Fruit fly (Drosophila melanogaster) whole organism, prepupa: ENCODE results near the gene Sec22.

Source experiments
- Blimp-1 ChIP-seq: fragments of 200-800 bp; sonication (Bioruptor generic); optimal IDR thresholded peaks from 3 replicates; lab custom pipeline; 2017; ENCODE audit warnings: missing biosample characterization, missing genetic modification characterization, mild to moderate bottlenecking, moderate library complexity, missing genetic modification reagents
- CG10631 ChIP-seq: fragments of 200-800 bp; sonication (Bioruptor generic); optimal IDR thresholded peaks from 2 replicates; lab custom pipeline; 2016; ENCODE audit warnings: missing biosample characterization, missing genetic modification characterization
- CG10669 ChIP-seq: fragments of 200-800 bp; sonication (Bioruptor generic); optimal IDR thresholded peaks from 3 replicates; lab custom pipeline; 2018; ENCODE audit warnings: missing biosample characterization, mild to moderate bottlenecking, missing genetic modification characterization, moderate library complexity
- CG11762 ChIP-seq: fragments of 200-800 bp; sonication (Bioruptor generic); optimal IDR thresholded peaks from 3 replicates; lab custom pipeline; 2016; ENCODE audit warnings: missing biosample characterization, missing genetic modification characterization; ENCODE audit not compliant: insufficient read depth
- CG11902 ChIP-seq: fragments of 200-800 bp; sonication (Bioruptor generic); optimal IDR thresholded peaks from 3 replicates; lab custom pipeline; 2016; ENCODE audit warnings: missing biosample characterization, missing genetic modification characterization
- CG15336 ChIP-seq: fragments of 200-800 bp; sonication (Bioruptor generic); IDR thresholded peaks from 2 replicates; pipeline ENCODE4 v1.3.6; 2022; ENCODE audit warnings: missing biosample characterization, missing genetic modification characterization
- CG3032 ChIP-seq: fragments of 200-800 bp; optimal IDR thresholded peaks from 2 replicates; lab custom pipeline; 2019; ENCODE audit warnings: missing biosample characterization, mild to moderate bottlenecking, missing genetic modification characterization, moderate library complexity
- CG31627 ChIP-seq: fragments of 200-800 bp; sonication (Bioruptor generic); optimal IDR thresholded peaks from 3 replicates; lab custom pipeline; 2016; ENCODE audit warnings: missing biosample characterization, missing genetic modification characterization
- CG32006 ChIP-seq: fragments of 200-800 bp; sonication (Bioruptor generic); optimal IDR thresholded peaks from 3 replicates; lab custom pipeline; 2017; ENCODE audit warnings: missing biosample characterization, mild to moderate bottlenecking, missing genetic modification characterization
- CG34406 ChIP-seq: fragments of 200-800 bp; sonication (Bioruptor generic); optimal IDR thresholded peaks from 3 replicates; lab custom pipeline; 2016; ENCODE audit warnings: missing biosample characterization, missing genetic modification characterization
- CG3919 ChIP-seq: fragments of 200-800 bp; sonication (Bioruptor generic); optimal IDR thresholded peaks from 3 replicates; lab custom pipeline; 2016; ENCODE audit warnings: missing biosample characterization, missing genetic modification characterization
- CG6276 ChIP-seq: fragments of 200-800 bp; sonication (Bioruptor generic); optimal IDR thresholded peaks from 2 replicates; lab custom pipeline; 2017; ENCODE audit warnings: missing biosample characterization, mild to moderate bottlenecking, missing genetic modification characterization
- CG6792 ChIP-seq: fragments of 200-800 bp; sonication (Bioruptor generic); optimal IDR thresholded peaks from 3 replicates; lab custom pipeline; 2016; ENCODE audit warnings: missing biosample characterization, missing genetic modification characterization
- CG6808 ChIP-seq: fragments of 200-800 bp; sonication (Bioruptor generic); optimal IDR thresholded peaks from 3 replicates; lab custom pipeline; 2017; ENCODE audit warnings: missing biosample characterization, missing genetic modification characterization, mild to moderate bottlenecking, moderate library complexity, missing genetic modification reagents
- CG6854 ChIP-seq: fragments of 200-800 bp; sonication (Bioruptor generic); optimal IDR thresholded peaks from 2 replicates; lab custom pipeline; 2017; ENCODE audit warnings: missing biosample characterization, mild to moderate bottlenecking, missing genetic modification characterization
- CG8119 ChIP-seq: fragments of 200-800 bp; sonication (Bioruptor generic); IDR thresholded peaks from 3 replicates; pipeline ENCODE4 v1.3.6; 2022; ENCODE audit warnings: missing biosample characterization, missing genetic modification characterization
- CG8319 ChIP-seq: fragments of 200-800 bp; sonication (Bioruptor generic); optimal IDR thresholded peaks from 3 replicates; lab custom pipeline; 2016; ENCODE audit warnings: missing biosample characterization, missing genetic modification characterization
- CG8632 ChIP-seq: fragments of 200-800 bp; sonication (Bioruptor generic); optimal IDR thresholded peaks from 3 replicates; lab custom pipeline; 2016; ENCODE audit warnings: missing biosample characterization, missing genetic modification characterization
- Eip75B ChIP-seq: fragments of 200-800 bp; sonication (Bioruptor generic); optimal IDR thresholded peaks from 3 replicates; lab custom pipeline; 2016; ENCODE audit warnings: missing biosample characterization, missing genetic modification characterization
- Eip78C ChIP-seq: fragments of 200-800 bp; sonication (Bioruptor generic); peaks from one replicate; lab custom pipeline; 2016; ENCODE audit warnings: missing biosample characterization, missing genetic modification characterization
- Eip93F ChIP-seq: fragments of 200-800 bp; sonication (Bioruptor generic); optimal IDR thresholded peaks from 2 replicates; lab custom pipeline; 2016; ENCODE audit warnings: missing biosample characterization, mild to moderate bottlenecking, missing genetic modification characterization
- Ets21C ChIP-seq: fragments of 200-800 bp; sonication (Bioruptor generic); optimal IDR thresholded peaks from 3 replicates; lab custom pipeline; 2016; ENCODE audit warnings: missing biosample characterization, missing genetic modification characterization
- Ets96B ChIP-seq: fragments of 200-800 bp; optimal IDR thresholded peaks from 2 replicates; lab custom pipeline; 2019; ENCODE audit warnings: missing biosample characterization, mild to moderate bottlenecking, missing genetic modification characterization, moderate library complexity
- Gug ChIP-seq: fragments of 200-800 bp; sonication (Bioruptor generic); IDR thresholded peaks from 2 replicates; pipeline ENCODE4 v1.3.6; 2022; ENCODE audit warnings: missing biosample characterization, missing genetic modification characterization
- Hr38 ChIP-seq: sonication (Bioruptor generic); optimal IDR thresholded peaks from 2 replicates; lab custom pipeline; 2016; ENCODE audit warnings: missing biosample characterization, missing genetic modification characterization
- Hr39 ChIP-seq: fragments of 200-800 bp; sonication (Bioruptor generic); optimal IDR thresholded peaks from 2 replicates; lab custom pipeline; 2016; ENCODE audit warnings: missing biosample characterization, missing genetic modification characterization
- Hr4 ChIP-seq: fragments of 200-800 bp; sonication (Bioruptor generic); optimal IDR thresholded peaks from 3 replicates; lab custom pipeline; 2016; ENCODE audit warnings: missing biosample characterization, missing genetic modification characterization
- Lpt ChIP-seq: fragments of 200-800 bp; sonication (Bioruptor generic); optimal IDR thresholded peaks from 3 replicates; lab custom pipeline; 2016; ENCODE audit warnings: missing biosample characterization, missing genetic modification characterization
- Met ChIP-seq: fragments of 200-800 bp; sonication (Bioruptor generic); optimal IDR thresholded peaks from 3 replicates; lab custom pipeline; 2016; ENCODE audit warnings: missing biosample characterization, missing genetic modification characterization
- OdsH ChIP-seq: fragments of 200-800 bp; sonication (Bioruptor generic); optimal IDR thresholded peaks from 3 replicates; lab custom pipeline; 2016; ENCODE audit warnings: missing biosample characterization, missing genetic modification characterization
- Smox ChIP-seq: fragments of 200-800 bp; sonication (Bioruptor generic); optimal IDR thresholded peaks from 3 replicates; lab custom pipeline; 2016; ENCODE audit warnings: missing biosample characterization, missing genetic modification characterization
- Sox102F ChIP-seq: fragments of 200-800 bp; sonication (Bioruptor generic); optimal IDR thresholded peaks from 2 replicates; lab custom pipeline; 2016; ENCODE audit warnings: missing biosample characterization, mild to moderate bottlenecking, missing genetic modification characterization
- Sox14 ChIP-seq: fragments of 200-800 bp; sonication (Bioruptor generic); optimal IDR thresholded peaks from 3 replicates; lab custom pipeline; 2016; ENCODE audit warnings: missing biosample characterization, missing genetic modification characterization
- achi ChIP-seq: fragments of 200-800 bp; sonication (Bioruptor generic); optimal IDR thresholded peaks from 3 replicates; lab custom pipeline; 2016; ENCODE audit warnings: missing biosample characterization, missing genetic modification characterization
- acj6 ChIP-seq: fragments of 200-800 bp; sonication (Bioruptor generic); optimal IDR thresholded peaks from 3 replicates; lab custom pipeline; 2016; ENCODE audit warnings: missing biosample characterization, missing genetic modification characterization
- cyc ChIP-seq: fragments of 200-800 bp; sonication (Bioruptor generic); optimal IDR thresholded peaks from 3 replicates; lab custom pipeline; 2016; ENCODE audit warnings: missing biosample characterization, missing genetic modification characterization
- dac ChIP-seq: fragments of 200-800 bp; sonication (Bioruptor generic); optimal IDR thresholded peaks from 2 replicates; lab custom pipeline; 2017; ENCODE audit warnings: missing biosample characterization, mild to moderate bottlenecking, missing genetic modification characterization
- eg ChIP-seq: fragments of 200-800 bp; sonication (Bioruptor generic); IDR thresholded peaks from 3 replicates; pipeline ENCODE4 v1.3.6; 2022; ENCODE audit warnings: missing biosample characterization, missing genetic modification characterization
- esn ChIP-seq: fragments of 200-800 bp; sonication (Bioruptor generic); optimal IDR thresholded peaks from 2 replicates; lab custom pipeline; 2016; ENCODE audit warnings: missing biosample characterization, mild to moderate bottlenecking, missing genetic modification characterization, moderate library complexity
- fd85E ChIP-seq: fragments of 200-800 bp; sonication (Bioruptor generic); optimal IDR thresholded peaks from 3 replicates; lab custom pipeline; 2016; ENCODE audit warnings: missing biosample characterization, missing genetic modification characterization
- lz ChIP-seq: fragments of 200-800 bp; sonication (Bioruptor generic); optimal IDR thresholded peaks from 3 replicates; lab custom pipeline; 2016; ENCODE audit warnings: missing biosample characterization, missing genetic modification characterization
- net ChIP-seq: fragments of 200-800 bp; sonication (Bioruptor generic); optimal IDR thresholded peaks from 3 replicates; lab custom pipeline; 2016; ENCODE audit warnings: missing biosample characterization, missing genetic modification characterization
- pdm3 ChIP-seq: fragments of 200-800 bp; sonication (Bioruptor generic); optimal IDR thresholded peaks from 3 replicates; lab custom pipeline; 2016; ENCODE audit warnings: missing biosample characterization, missing genetic modification characterization
- salr ChIP-seq, 2 experiments: fragments of 200-800 bp; sonication (Bioruptor generic); optimal IDR thresholded peaks; 3 replicates each; lab custom pipeline; 2016 to 2018; ENCODE audit warnings: missing biosample characterization in 2 of 2, missing genetic modification characterization in 2 of 2, mild to moderate bottlenecking in 1 of 2
- spab ChIP-seq: fragments of 200-800 bp; sonication (Bioruptor generic); optimal IDR thresholded peaks from 2 replicates; lab custom pipeline; 2017; ENCODE audit warnings: missing biosample characterization, mild to moderate bottlenecking, missing genetic modification characterization, missing genetic modification reagents
- svp ChIP-seq: fragments of 200-800 bp; sonication (Bioruptor generic); peaks from one replicate; lab custom pipeline; 2016; ENCODE audit warnings: missing biosample characterization, missing genetic modification characterization
- topi ChIP-seq: fragments of 200-800 bp; sonication (Bioruptor generic); optimal IDR thresholded peaks from 3 replicates; lab custom pipeline; 2016; ENCODE audit warnings: missing biosample characterization, missing genetic modification characterization
- vri ChIP-seq: fragments of 200-800 bp; sonication (Bioruptor generic); optimal IDR thresholded peaks from 3 replicates; lab custom pipeline; 2016; ENCODE audit warnings: missing biosample characterization, mild to moderate bottlenecking, missing genetic modification characterization

Gene Sec22

DNA sequence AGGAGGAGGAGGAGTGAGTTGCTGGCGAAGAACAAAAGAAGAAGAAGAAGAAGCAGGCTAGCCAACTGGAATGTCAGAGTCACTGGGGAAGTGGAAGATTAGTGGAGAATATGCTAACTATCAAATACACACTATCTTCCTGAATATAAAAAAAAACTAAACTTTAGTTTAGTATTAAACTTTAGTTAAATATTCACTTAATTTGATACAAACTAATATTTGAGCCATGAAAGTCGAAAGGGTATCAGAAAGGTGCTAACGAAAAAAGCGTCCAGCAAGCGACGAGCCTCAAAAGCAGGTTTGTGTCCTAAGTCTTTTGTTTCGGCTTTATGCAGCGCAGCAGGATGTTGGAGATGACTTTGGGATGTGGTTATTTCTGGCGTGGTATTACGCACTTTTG lies 30.7 kb upstream of the Sec22 start (continued):
- TF ChIP-seq CG10631 (GFP tag; lab: Kevin White, UChicago) (peak; percentile 81), Sox14 (GFP tag; lab: Kevin White, UChicago) (peak; percentile 79), CG34406 (GFP tag; lab: Kevin White, UChicago) (peak; percentile 75), CG8632 (GFP tag; lab: Kevin White, UChicago) (peak; percentile 67), CG6276 (GFP tag; lab: Kevin White, UChicago) (peak; percentile 15), Eip75B (GFP tag; lab: Kevin White, UChicago) (peak; percentile 81), pdm3 (GFP tag; lab: Kevin White, UChicago) (peak; percentile 73), Hr38 (GFP tag; lab: Kevin White, UChicago) (no peak), svp (GFP tag; lab: Kevin White, UChicago) (peak; percentile 93), CG3919 (peak; percentile 76), Smox (GFP tag; lab: Kevin White, UChicago) (peak; percentile 77), lz (GFP tag; lab: Kevin White, UChicago) (peak; percentile 79), CG11762 (GFP tag; lab: Kevin White, UChicago) (no peak), Hr39 (GFP tag; lab: Kevin White, UChicago) (peak; percentile 62), spab (GFP tag; lab: Kevin White, UChicago) (peak; percentile 70), CG8319 (GFP tag; lab: Kevin White, UChicago) (no peak), dac (GFP tag; lab: Kevin White, UChicago) (no peak), cyc (GFP tag; lab: Kevin White, UChicago) (peak; percentile 73), Lpt (GFP tag; lab: Kevin White, UChicago) (peak; percentile 57), CG10669 (GFP tag; lab: Kevin White, UChicago) (peak; percentile 66), eg (GFP tag; lab: Robert Waterston, UW) (peak; percentile 56; the same call in 2 of the 3 replicates), CG3032 (tag; lab: Kevin White, UChicago) (peak; percentile 76), Eip78C (GFP tag; lab: Kevin White, UChicago) (peak; percentile 94), Blimp-1 (GFP tag; lab: Kevin White, UChicago) (peak; percentile 50), net (GFP tag; lab: Kevin White, UChicago) (peak; percentile 58), Gug (GFP tag; lab: Robert Waterston, UW) (peak; percentile 47), CG32006 (GFP tag; lab: Kevin White, UChicago) (peak; percentile 54), topi (GFP tag; lab: Kevin White, UChicago) (peak; percentile 81), Sox102F (GFP tag; lab: Kevin White, UChicago) (peak; percentile 81), esn (GFP tag; lab: Kevin White, UChicago) (peak; percentile 84), CG11902 (GFP tag; lab: Kevin White, UChicago) (peak; percentile 44), CG6792 (peak; percentile 79), CG6854 (GFP tag; lab: Kevin White, UChicago) (peak; percentile 26), Eip93F (peak; percentile 50), CG31627 (GFP tag; lab: Kevin White, UChicago) (peak; percentile 65)

DNA sequence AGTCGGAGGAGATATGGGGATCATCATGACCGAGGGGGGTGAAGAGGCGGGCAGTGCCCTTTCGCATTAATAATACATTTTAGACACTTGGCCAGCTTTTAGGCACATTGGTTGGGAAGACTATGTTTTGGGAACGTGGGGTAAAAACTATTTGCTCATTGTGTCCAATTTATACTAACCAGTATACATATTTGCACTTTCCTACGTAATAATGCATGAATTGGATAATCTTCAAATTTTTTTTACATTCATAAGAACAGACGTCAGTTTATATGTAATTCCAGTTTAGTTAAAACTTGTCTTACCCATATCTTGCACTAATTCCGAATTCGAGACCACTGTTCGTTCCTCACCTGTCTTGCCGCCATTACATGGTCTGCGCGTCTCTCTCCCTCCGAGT lies 26.5 kb upstream of the Sec22 start:
- TF ChIP-seq Ets96B (tag; lab: Kevin White, UChicago): peak; percentile 51
- TF ChIP-seq Sox102F (GFP tag; lab: Kevin White, UChicago): peak; percentile 64
- TF ChIP-seq spab (GFP tag; lab: Kevin White, UChicago): peak; percentile 38
- peak; percentile 36 for TF ChIP-seq CG11762 (GFP tag; lab: Kevin White, UChicago)
- no peak for TF ChIP-seq fd85E (GFP tag; lab: Kevin White, UChicago)
- peak; percentile 45 for TF ChIP-seq CG3032 (tag; lab: Kevin White, UChicago)
- peak; percentile 42 for TF ChIP-seq Eip75B (GFP tag; lab: Kevin White, UChicago)
- peak; percentile 65 for TF ChIP-seq CG6792
- TF ChIP-seq OdsH (GFP tag; lab: Kevin White, UChicago): peak; percentile 56
- peak; percentile 68 for TF ChIP-seq Met (GFP tag; lab: Kevin White, UChicago)
- peak; percentile 31; the same call in 1 of the 3 replicates for TF ChIP-seq eg (GFP tag; lab: Robert Waterston, UW)
- peak; percentile 12 for TF ChIP-seq dac (GFP tag; lab: Kevin White, UChicago)
- peak in 1 of 2 experiments; percentile 25 for TF ChIP-seq salr (GFP tag; optimal IDR thresholded peaks at IDR 0.05; lab: Kevin White, UChicago)
- peak; percentile 47; the same call in 1 of the 2 replicates for TF ChIP-seq CG15336 (GFP tag; lab: Robert Waterston, UW)
- peak; percentile 60 for TF ChIP-seq CG6808 (GFP tag; lab: Kevin White, UChicago)
- peak; percentile 51 for TF ChIP-seq net (GFP tag; lab: Kevin White, UChicago)
- TF ChIP-seq cyc (GFP tag; lab: Kevin White, UChicago): peak; percentile 38
- TF ChIP-seq Smox (GFP tag; lab: Kevin White, UChicago): peak; percentile 71
- peak; percentile 61 for TF ChIP-seq acj6 (GFP tag; lab: Kevin White, UChicago)
- peak; percentile 52 for TF ChIP-seq vri (GFP tag; lab: Kevin White, UChicago)
- no peak for TF ChIP-seq Blimp-1 (GFP tag; lab: Kevin White, UChicago)
- peak; percentile 36 for TF ChIP-seq Hr4 (GFP tag; lab: Kevin White, UChicago)
- peak; percentile 67 for TF ChIP-seq topi (GFP tag; lab: Kevin White, UChicago)
- TF ChIP-seq Ets21C (GFP tag; lab: Kevin White, UChicago): peak; percentile 43
- TF ChIP-seq CG32006 (GFP tag; lab: Kevin White, UChicago): peak; percentile 64
- peak; percentile 87 for TF ChIP-seq svp (GFP tag; lab: Kevin White, UChicago)
- peak; percentile 72 for TF ChIP-seq CG8119
- peak; percentile 2 for TF ChIP-seq CG11902 (GFP tag; lab: Kevin White, UChicago)
- peak; percentile 66 for TF ChIP-seq achi
